Fruit fly (Drosophila melanogaster): ENCODE measurements around the gene vn.

- no peak for TF ChIP-seq vri (GFP tag; optimal IDR thresholded peaks at IDR 0.05)
- no peak for TF ChIP-seq Gug (GFP tag; IDR thresholded peaks at IDR 0.05)
- no peak for TF ChIP-seq Sox14 (GFP tag; optimal IDR thresholded peaks at IDR 0.05)
- TF ChIP-seq achi (GFP tag; optimal IDR thresholded peaks at IDR 0.05), result no peak
- TF ChIP-seq Met (GFP tag; optimal IDR thresholded peaks at IDR 0.05), result no peak
- TF ChIP-seq CG3919 (GFP tag; optimal IDR thresholded peaks at IDR 0.05), result no peak
- no peak for TF ChIP-seq CG7368 (GFP tag; optimal IDR thresholded peaks at IDR 0.05)
- no peak for TF ChIP-seq Sox102F (GFP tag; optimal IDR thresholded peaks at IDR 0.05)
- TF ChIP-seq Hr38 (GFP tag; optimal IDR thresholded peaks at IDR 0.05), result no peak
These were observed 48.9 kb downstream of the vn start, which contains the start of gene Tektin-C for dm6 chr3L:5796493-5796998.

All from whole organism, prepupa.